Fruit fly (Drosophila melanogaster): Measurements from ENCODE around the gene Gad1.

DNA sequence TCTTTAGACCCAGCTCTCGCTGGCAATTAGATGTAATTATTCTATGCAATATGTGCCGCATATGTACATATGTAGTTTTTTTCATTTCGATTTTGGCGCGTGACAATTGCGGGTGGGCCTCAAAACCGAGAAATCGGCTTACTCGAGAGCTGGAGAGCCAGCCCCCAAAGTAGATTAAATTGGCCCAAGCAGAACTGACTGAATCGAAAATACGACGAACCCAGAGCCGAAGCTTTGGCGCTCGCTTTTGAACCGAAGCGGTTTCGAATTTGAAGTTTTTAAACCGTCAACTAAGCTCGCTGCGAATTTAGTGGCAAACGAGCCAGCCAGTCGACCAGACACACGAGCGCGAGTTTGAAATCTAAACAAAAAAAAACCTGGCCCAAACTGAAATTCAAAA is 42.3 kb downstream of the Gad1 start, which contains the start of gene CG1136:
- TF ChIP-seq CTCF (optimal IDR thresholded peaks at IDR 0.05): no peak
- no peak for TF ChIP-seq CG8478 (optimal IDR thresholded peaks at IDR 0.05)

All from S2 (cell line).